Worm (Caenorhabditis elegans) whole organism, dauer: ENCODE results near the gene ZK930.2.

ENCODE experiments used
- unc-62 ChIP-seq: sonication (generic microtip); optimal IDR thresholded peaks from 2 replicates; lab custom pipeline; 2017; ENCODE audit warnings: missing biosample characterization, missing genetic modification reagents, missing genetic modification characterization

Gene ZK930.2

DNA sequence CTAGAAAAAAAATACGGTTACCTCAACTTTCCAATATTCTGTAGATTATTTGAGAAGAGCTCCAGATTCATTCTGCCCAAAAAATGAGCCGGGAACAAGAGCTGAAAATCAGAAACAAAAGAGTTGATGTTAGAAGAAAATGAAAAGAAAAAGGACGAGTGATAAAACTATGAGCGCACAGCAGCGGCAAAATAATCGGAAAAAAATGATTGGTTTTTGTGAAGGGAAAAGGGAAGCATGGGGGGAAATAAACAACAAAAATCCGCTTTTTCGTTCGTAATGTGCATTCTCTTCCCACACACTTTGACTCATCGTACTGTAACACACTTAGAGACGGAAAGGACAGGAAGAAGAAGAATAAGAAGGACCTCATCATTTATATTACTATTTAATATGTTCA is at the start of gene ZK930.2:
Gene ZK930.2 (minus strand): TSS at position 101 of the 400 bp plus-strand sequence.
- no peak for TF ChIP-seq unc-62 (GFP tag; lab: Kevin White, UChicago)

DNA sequence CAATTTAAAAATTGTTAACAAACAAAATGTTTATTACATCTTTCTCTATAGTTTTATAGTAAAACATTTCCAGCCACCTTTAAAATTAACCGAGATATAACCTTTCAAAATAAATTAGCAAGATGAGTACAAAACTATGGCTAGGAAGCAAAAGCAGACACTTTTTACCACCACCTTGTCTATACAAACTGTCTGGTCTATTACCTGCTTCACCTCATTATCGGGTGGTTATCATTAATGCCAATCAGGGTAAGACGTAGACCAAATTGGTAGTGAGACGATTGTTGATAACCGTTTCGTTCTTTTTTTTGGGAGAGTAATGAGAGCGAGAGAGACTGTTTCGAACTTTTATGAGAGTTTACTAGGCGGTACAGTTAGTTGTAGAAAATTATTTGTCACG is 43.2 kb upstream of the ZK930.2 start:
- no peak for TF ChIP-seq unc-62 (GFP tag; lab: Kevin White, UChicago)

DNA sequence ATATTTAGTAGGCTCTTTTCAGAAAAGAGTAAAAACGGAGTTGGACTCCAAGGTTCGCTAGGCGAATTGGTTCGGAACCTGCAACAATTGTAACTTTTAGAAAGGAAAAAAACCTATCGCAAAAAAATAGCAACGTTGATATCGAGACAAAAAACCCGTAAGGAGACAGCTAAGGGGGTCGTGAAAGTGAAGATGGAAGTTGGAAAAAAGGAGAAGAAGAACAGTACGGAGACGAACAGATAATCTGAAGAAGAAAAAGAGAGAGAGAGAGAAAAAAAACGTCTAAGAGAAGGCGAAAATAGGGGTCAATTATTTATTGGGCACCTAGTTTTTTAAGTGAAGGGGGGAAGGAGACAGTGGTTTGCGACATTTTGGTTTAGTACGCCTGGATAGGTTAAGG is 42.0 kb upstream of the ZK930.2 start, which contains the start of gene lin-29:
Gene lin-29 (minus strand): TSS at position 78 of the 400 bp plus-strand sequence.
- TF ChIP-seq unc-62 (GFP tag; lab: Kevin White, UChicago), result no peak

ce11 chrII:11930132-11930531 is 36.9 kb upstream of the ZK930.2 start:
- TF ChIP-seq unc-62 (GFP tag; lab: Kevin White, UChicago), result no peak

ce11 chrII:11928752-11929151 is 35.5 kb upstream of the ZK930.2 start:
- TF ChIP-seq unc-62 (GFP tag; lab: Kevin White, UChicago), result no peak

DNA sequence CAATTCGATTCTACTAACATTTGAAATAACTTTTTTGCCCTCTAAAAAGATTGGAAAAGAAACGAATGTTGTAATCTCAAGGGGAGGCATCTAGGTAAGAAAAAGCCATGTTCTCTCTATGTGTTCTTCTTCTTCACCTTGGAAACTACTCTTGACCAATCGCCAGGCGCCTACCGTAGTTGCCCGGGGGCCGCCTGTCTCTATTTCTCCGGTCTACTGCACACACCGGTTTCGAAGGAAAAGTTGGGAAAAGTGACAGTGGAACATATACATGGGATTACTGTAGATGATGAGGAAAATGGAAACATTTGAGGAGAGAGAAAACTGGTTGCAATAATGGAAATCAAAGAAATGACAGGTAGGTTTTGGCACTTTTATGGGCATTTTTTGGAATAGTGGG is 33.3 kb upstream of the ZK930.2 start:
- TF ChIP-seq unc-62 (GFP tag; lab: Kevin White, UChicago), result no peak

- TF ChIP-seq unc-62 (GFP tag; lab: Kevin White, UChicago), result no peak
Measured at ce11 chrII:11925203-11925602, 32.0 kb upstream of the ZK930.2 start.

ce11 chrII:11923620-11924298 is 30.5 kb upstream of the ZK930.2 start:
- no peak for TF ChIP-seq unc-62 (GFP tag; lab: Kevin White, UChicago)

- no peak for TF ChIP-seq unc-62 (GFP tag; lab: Kevin White, UChicago)
Measured at ce11 chrII:11922757-11923538, 29.7 kb upstream of the ZK930.2 start.

DNA sequence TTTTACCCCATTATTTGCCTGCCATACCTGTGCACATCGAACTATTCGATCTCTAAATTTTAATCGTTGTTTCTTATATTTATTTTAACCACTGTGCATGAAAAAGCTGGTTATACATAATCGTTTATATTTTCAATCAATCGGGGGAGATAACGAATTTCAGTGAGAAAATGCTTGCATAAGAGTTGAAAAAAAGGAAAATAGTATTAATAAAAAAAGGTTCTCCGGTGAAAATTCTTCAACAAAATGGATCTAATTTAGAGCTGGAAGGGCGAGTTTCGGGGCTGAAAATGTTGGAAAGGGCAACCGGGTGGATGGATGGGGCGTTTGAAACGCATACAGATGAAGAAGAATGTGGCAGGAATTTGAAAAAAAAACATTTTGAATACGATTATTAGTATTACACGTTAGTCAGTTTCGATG is 24.3 kb upstream of the ZK930.2 start:
- TF ChIP-seq unc-62 (GFP tag; lab: Kevin White, UChicago), result no peak

DNA sequence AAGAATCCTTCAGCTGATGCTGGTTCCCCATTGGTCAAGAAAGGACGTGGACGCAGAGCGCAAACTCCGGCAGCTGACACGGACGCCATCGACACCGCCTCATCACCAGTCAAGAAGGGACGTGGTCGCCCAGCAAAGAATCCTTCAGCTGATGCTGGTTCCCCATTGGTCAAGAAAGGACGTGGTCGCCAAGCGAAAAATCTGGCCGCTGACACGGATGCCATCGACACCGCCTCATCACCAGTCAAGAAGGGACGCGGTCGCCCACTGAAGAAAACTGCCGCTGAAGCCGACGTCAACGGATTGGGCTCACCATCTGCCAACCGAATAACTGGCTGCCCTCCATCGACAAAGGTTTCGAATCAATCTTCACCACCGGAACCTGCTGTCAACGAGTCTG is 23.7 kb upstream of the ZK930.2 start:
- no peak for TF ChIP-seq unc-62 (GFP tag; lab: Kevin White, UChicago)

ce11 chrII:11916555-11916941 is 23.3 kb upstream of the ZK930.2 start:
- no peak for TF ChIP-seq unc-62 (GFP tag; lab: Kevin White, UChicago)

ce11 chrII:11915770-11916554 is 22.7 kb upstream of the ZK930.2 start, which contains the start of the genes vps-15 and hmg-12:
Gene vps-15 (minus strand): TSS chrII:11915852.
Gene hmg-12 (plus strand): TSS chrII:11916513.
- no peak for TF ChIP-seq unc-62 (GFP tag; lab: Kevin White, UChicago)

ce11 chrII:11914304-11914703 is 21.1 kb upstream of the ZK930.2 start, which contains the start of gene ZK930.7:
Gene ZK930.7 (plus strand): TSS chrII:11914604.
- no peak for TF ChIP-seq unc-62 (GFP tag; lab: Kevin White, UChicago)

ce11 chrII:11910569-11910968 is 17.3 kb upstream of the ZK930.2 start:
- no peak for TF ChIP-seq unc-62 (GFP tag; lab: Kevin White, UChicago)

DNA sequence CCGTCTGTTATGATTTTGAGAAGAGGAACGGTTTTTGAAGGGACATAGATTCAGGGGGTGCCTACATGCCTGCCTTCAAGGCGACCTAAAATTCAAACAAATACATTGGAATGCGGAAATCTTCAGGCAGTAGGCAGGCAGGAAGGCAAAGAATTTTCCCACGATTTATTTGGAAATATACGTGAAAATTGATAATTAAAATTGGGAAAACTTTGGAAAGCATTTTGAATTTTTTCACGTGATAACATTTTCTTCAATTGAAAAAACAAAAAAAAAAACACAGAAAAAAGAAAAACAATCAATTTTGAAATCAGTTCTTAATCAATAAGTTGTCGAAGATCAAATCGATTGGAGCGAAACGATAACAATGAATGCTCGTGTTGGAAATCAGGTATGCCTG is 13.0 kb upstream of the ZK930.2 start, which contains the start of gene ZK930.4:
Gene ZK930.4 (plus strand): TSS at position 301 of the 400 bp plus-strand sequence.
- TF ChIP-seq unc-62 (GFP tag; lab: Kevin White, UChicago), result no peak
